Fruit fly (Drosophila melanogaster): ENCODE data around the gene Ddx1.

Gene Ddx1

DNA sequence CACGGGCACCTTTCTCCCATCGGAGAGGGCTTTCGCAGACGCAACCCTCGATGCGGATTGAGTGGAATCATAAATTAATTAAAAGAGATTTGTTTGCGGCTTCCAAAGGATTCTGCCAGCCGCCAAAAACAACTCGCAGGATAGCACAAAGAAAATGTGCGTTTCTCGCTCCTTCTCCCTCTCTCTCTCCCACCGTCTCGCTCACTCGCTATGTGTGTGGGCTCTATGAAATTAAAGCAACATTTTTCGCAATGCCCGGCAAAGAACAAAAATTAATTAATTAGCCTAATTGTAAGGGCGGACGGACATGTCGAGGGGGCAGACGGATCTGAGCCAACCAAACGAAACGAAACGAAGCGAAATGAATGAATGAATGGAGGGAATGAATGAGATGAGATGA is 25.5 kb upstream of the Ddx1 start:
- TF ChIP-seq bowl (GFP tag; IDR thresholded peaks at IDR 0.05) = no peak
- TF ChIP-seq Antp (GFP tag; optimal IDR thresholded peaks at IDR 0.05) = no peak
- no peak for TF ChIP-seq tup (GFP tag; optimal IDR thresholded peaks at IDR 0.05)
- TF ChIP-seq CG32772 (GFP tag; IDR thresholded peaks at IDR 0.05) = no peak
- no peak for TF ChIP-seq cato (GFP tag; optimal IDR thresholded peaks at IDR 0.05; ENCODE audit: borderline replicate concordance)
- no peak for TF ChIP-seq CG12219 (GFP tag; optimal IDR thresholded peaks at IDR 0.05)
- TF ChIP-seq crc (GFP tag; optimal IDR thresholded peaks at IDR 0.05) = no peak
- TF ChIP-seq CG9797 (GFP tag; optimal IDR thresholded peaks at IDR 0.05) = no peak
- TF ChIP-seq Blimp-1 (GFP tag; optimal IDR thresholded peaks at IDR 0.05) = no peak
- no peak for TF ChIP-seq tin (GFP tag; optimal IDR thresholded peaks at IDR 0.05)
- peak; percentile 33 for TF ChIP-seq sens (GFP tag)
- peak in 1 of 2 experiments; percentile 14 for TF ChIP-seq Hr51 (GFP tag; optimal IDR thresholded peaks at IDR 0.05)
- peak; percentile 88 for TF ChIP-seq Ets65A (GFP tag)
- no peak for TF ChIP-seq chif (GFP tag; optimal IDR thresholded peaks at IDR 0.05)
- no peak for TF ChIP-seq bsh (GFP tag; optimal IDR thresholded peaks at IDR 0.05)
- TF ChIP-seq onecut (GFP tag; IDR thresholded peaks at IDR 0.05) = no peak
- TF ChIP-seq D (optimal IDR thresholded peaks at IDR 0.05) = no peak
- TF ChIP-seq D (GFP tag; optimal IDR thresholded peaks at IDR 0.05) = no peak
- TF ChIP-seq salm (tag; optimal IDR thresholded peaks at IDR 0.05) = no peak
- no peak for TF ChIP-seq gsb-n (tag; optimal IDR thresholded peaks at IDR 0.05)
- TF ChIP-seq CG15073 (GFP tag; optimal IDR thresholded peaks at IDR 0.05) = no peak
- peak; percentile 69 for TF ChIP-seq CG7745 (tag; optimal IDR thresholded peaks at IDR 0.05)
- TF ChIP-seq pros (GFP tag; optimal IDR thresholded peaks at IDR 0.05) = peak; percentile 45
- no peak for TF ChIP-seq fd3F (GFP tag; optimal IDR thresholded peaks at IDR 0.05)
- no peak for TF ChIP-seq gcm2 (GFP tag; optimal IDR thresholded peaks at IDR 0.05)
- no peak for TF ChIP-seq Deaf1 (tag; optimal IDR thresholded peaks at IDR 0.05)

DNA sequence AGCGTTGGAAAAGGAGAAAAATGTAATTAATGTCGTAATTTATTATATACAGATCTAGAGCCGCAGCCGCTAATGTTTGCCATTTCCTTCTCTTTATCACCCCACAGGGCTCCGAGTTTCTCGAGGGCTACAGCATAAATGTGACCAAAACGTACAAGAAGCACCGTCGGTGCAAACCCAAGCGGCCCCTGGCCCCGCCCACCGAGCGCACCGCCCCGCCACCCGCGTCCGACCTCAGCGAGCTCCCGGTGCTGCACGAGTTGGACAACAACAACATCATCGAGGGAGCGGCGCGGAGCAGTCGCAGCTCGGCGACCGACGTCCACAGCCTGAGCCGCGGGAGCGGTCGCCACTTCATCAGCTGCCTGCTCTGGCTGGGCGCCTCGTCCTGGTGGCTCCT is 20.9 kb upstream of the Ddx1 start:
- no peak for TF ChIP-seq CG9727 (GFP tag; optimal IDR thresholded peaks at IDR 0.05)
- TF ChIP-seq CG10543 (GFP tag; optimal IDR thresholded peaks at IDR 0.05) = no peak
- TF ChIP-seq CG31224 (GFP tag; IDR thresholded peaks at IDR 0.05) = no peak
- TF ChIP-seq hkb (optimal IDR thresholded peaks at IDR 0.05) = no peak
- no peak for TF ChIP-seq hkb (GFP tag; IDR thresholded peaks at IDR 0.05)
- no peak for TF ChIP-seq nom (GFP tag; optimal IDR thresholded peaks at IDR 0.05)
- no peak for TF ChIP-seq Max (GFP tag; optimal IDR thresholded peaks at IDR 0.05)
- TF ChIP-seq Hr39 (optimal IDR thresholded peaks at IDR 0.05) = peak; percentile 46
- no peak for TF ChIP-seq CG6683 (GFP tag; optimal IDR thresholded peaks at IDR 0.05)
- no peak for TF ChIP-seq bigmax (GFP tag; optimal IDR thresholded peaks at IDR 0.05)
- TF ChIP-seq CG3407 (GFP tag; optimal IDR thresholded peaks at IDR 0.05) = no peak
- TF ChIP-seq crol (GFP tag; IDR thresholded peaks at IDR 0.05) = 0 out of 2 replicates have a peak, but pooled peaks have one; percentile 13
- TF ChIP-seq pita (GFP tag; optimal IDR thresholded peaks at IDR 0.05) = no peak
- peak; percentile 22; the same call in 1 of the 2 replicates for TF ChIP-seq dati (GFP tag; IDR thresholded peaks at IDR 0.05)

- peak; percentile 22; the same call in 1 of the 3 replicates for TF ChIP-seq knrl (GFP tag; IDR thresholded peaks at IDR 0.05; ENCODE audit: partially characterized antibody)
- no peak for TF ChIP-seq Oli (tag; optimal IDR thresholded peaks at IDR 0.05)
- TF ChIP-seq Rfx (GFP tag; IDR thresholded peaks at IDR 0.05) = peak; percentile 82
- peak; percentile 39 for TF ChIP-seq Myb (GFP tag; optimal IDR thresholded peaks at IDR 0.05)
- TF ChIP-seq CG10321 (GFP tag; IDR thresholded peaks at IDR 0.05) = no peak
- peak; percentile 36 for TF ChIP-seq CG2120 (GFP tag; optimal IDR thresholded peaks at IDR 0.05)
- TF ChIP-seq Sry-β (GFP tag; optimal IDR thresholded peaks at IDR 0.05) = peak; percentile 27
- TF ChIP-seq CG11504 (tag; optimal IDR thresholded peaks at IDR 0.05) = peak; percentile 48
- TF ChIP-seq Pdp1 (GFP tag; optimal IDR thresholded peaks at IDR 0.05) = peak in 1 of 2 experiments; percentile 12
- TF ChIP-seq NFAT (GFP tag; IDR thresholded peaks at IDR 0.05) = peak; percentile 26; the same call in 1 of the 2 replicates
- TF ChIP-seq CG10274 (GFP tag; optimal IDR thresholded peaks at IDR 0.05) = no peak
- TF ChIP-seq CG14441 (GFP tag; IDR thresholded peaks at IDR 0.05) = 0 out of 2 replicates have a peak, but pooled peaks have one; percentile 23
Observed at dm6 chr3L:22266535-22266934, 3.4 kb downstream of the Ddx1 start, which contains the start of gene CG11523. CG11523 (minus strand) TSS chr3L:22266679.
